Fruit fly (Drosophila melanogaster) whole organism, embryonic: ENCODE measurements around the gene CG31321.

Experiments
- Adf1 ChIP-seq: fragments of 200-800 bp; sonication (Bioruptor generic); IDR thresholded peaks from 2 replicates; pipeline ENCODE4 v1.3.6; 2022; ENCODE audit warnings: missing biosample characterization, missing genetic modification characterization
- C15 ChIP-seq: fragments of 200-800 bp; sonication (Bioruptor generic); IDR thresholded peaks from 3 replicates; pipeline ENCODE4 v1.3.6; 2022; ENCODE audit warnings: missing biosample characterization, missing genetic modification characterization
- CG10959 ChIP-seq: fragments of 200-800 bp; sonication (Bioruptor generic); IDR thresholded peaks from 2 replicates; pipeline ENCODE4 v1.3.6; 2022; ENCODE audit warnings: missing biosample characterization, missing genetic modification characterization
- CG13123 ChIP-seq: fragments of 200-800 bp; sonication (Bioruptor generic); optimal IDR thresholded peaks from 2 replicates; lab custom pipeline; 2016; ENCODE audit warnings: missing biosample characterization, missing genetic modification characterization
- CG1647 ChIP-seq: fragments of 200-800 bp; sonication (Bioruptor generic); optimal IDR thresholded peaks from 3 replicates; lab custom pipeline; 2016; ENCODE audit warnings: missing biosample characterization, missing genetic modification characterization
- CG18262 ChIP-seq: fragments of 200-800 bp; optimal IDR thresholded peaks from 3 replicates; lab custom pipeline; 2019; ENCODE audit warnings: missing biosample characterization, mild to moderate bottlenecking, missing genetic modification characterization, moderate library complexity
- CG2875 ChIP-seq: fragments of 200-800 bp; sonication (Bioruptor generic); optimal IDR thresholded peaks from 2 replicates; lab custom pipeline; 2017; ENCODE audit warnings: missing biosample characterization, mild to moderate bottlenecking, missing genetic modification characterization, missing genetic modification reagents
- CG30403 ChIP-seq: fragments of 200-800 bp; sonication (Bioruptor generic); optimal IDR thresholded peaks from 3 replicates; lab custom pipeline; 2016; ENCODE audit warnings: missing biosample characterization, missing genetic modification characterization
- CG30431 ChIP-seq: fragments of 200-800 bp; sonication (Bioruptor generic); optimal IDR thresholded peaks from 2 replicates; lab custom pipeline; 2017; ENCODE audit warnings: missing biosample characterization, missing genetic modification characterization
- CG31441 ChIP-seq: fragments of 200-800 bp; sonication (Bioruptor generic); IDR thresholded peaks from 2 replicates; pipeline ENCODE4 v1.3.6; 2022; ENCODE audit warnings: missing biosample characterization, missing genetic modification characterization
- CG33557 ChIP-seq: fragments of 200-800 bp; sonication (Bioruptor generic); optimal IDR thresholded peaks from 2 replicates; lab custom pipeline; 2019; ENCODE audit warnings: missing biosample characterization, mild to moderate bottlenecking, missing genetic modification characterization, moderate library complexity
- CG34224 ChIP-seq: fragments of 200-800 bp; sonication (Bioruptor generic); IDR thresholded peaks from 3 replicates; pipeline ENCODE4 v1.3.6; 2022; ENCODE audit warnings: missing biosample characterization, missing genetic modification characterization; ENCODE audit not compliant: partially characterized antibody
- CG4282 ChIP-seq: fragments of 200-800 bp; sonication (Bioruptor generic); optimal IDR thresholded peaks from 2 replicates; lab custom pipeline; 2016; ENCODE audit warnings: missing biosample characterization, missing genetic modification characterization
- CG5245 ChIP-seq: fragments of 200-800 bp; sonication (Bioruptor generic); optimal IDR thresholded peaks from 3 replicates; lab custom pipeline; 2016; ENCODE audit warnings: missing biosample characterization, missing genetic modification characterization
- CG6683 ChIP-seq: fragments of 200-800 bp; sonication (Bioruptor generic); optimal IDR thresholded peaks from 2 replicates; lab custom pipeline; 2017; ENCODE audit warnings: missing biosample characterization, mild to moderate bottlenecking, missing genetic modification characterization, missing genetic modification reagents
- CG6854 ChIP-seq: fragments of 200-800 bp; sonication (Bioruptor generic); optimal IDR thresholded peaks from 3 replicates; lab custom pipeline; 2017; ENCODE audit warnings: missing biosample characterization, mild to moderate bottlenecking, missing genetic modification characterization
- CG7271 ChIP-seq: fragments of 200-800 bp; sonication (Bioruptor generic); optimal IDR thresholded peaks from 2 replicates; lab custom pipeline; 2018; ENCODE audit warnings: missing biosample characterization, mild to moderate bottlenecking, missing genetic modification characterization, moderate library complexity
- CG7357 ChIP-seq: fragments of 200-800 bp; sonication (Bioruptor generic); IDR thresholded peaks from 3 replicates; pipeline ENCODE4 v1.3.6; 2022; ENCODE audit warnings: missing biosample characterization, missing genetic modification characterization
- CG7556 ChIP-seq: fragments of 200-800 bp; sonication (Bioruptor generic); optimal IDR thresholded peaks from 2 replicates; lab custom pipeline; 2017; ENCODE audit warnings: missing biosample characterization, mild to moderate bottlenecking, missing genetic modification characterization
- CG8089 ChIP-seq: fragments of 200-800 bp; sonication (Bioruptor generic); optimal IDR thresholded peaks from 3 replicates; lab custom pipeline; 2016; ENCODE audit warnings: missing biosample characterization, missing genetic modification characterization
- CG8478 ChIP-seq: fragments of >200 bp; optimal IDR thresholded peaks from 2 replicates; lab custom pipeline; 2018
- CG8924 ChIP-seq: fragments of 200-800 bp; optimal IDR thresholded peaks from 3 replicates; lab custom pipeline; 2019; ENCODE audit warnings: missing biosample characterization, mild to moderate bottlenecking, missing genetic modification characterization, moderate library complexity
- CG8944 ChIP-seq: fragments of 200-800 bp; sonication (Bioruptor generic); optimal IDR thresholded peaks from 3 replicates; lab custom pipeline; 2016; ENCODE audit warnings: missing biosample characterization, missing genetic modification characterization
- CG9215 ChIP-seq: fragments of 200-800 bp; sonication (Bioruptor generic); IDR thresholded peaks from 2 replicates; pipeline ENCODE4 v1.3.6; 2022; ENCODE audit warnings: missing biosample characterization, missing genetic modification characterization
- HLH3B ChIP-seq: fragments of 200-800 bp; sonication (Bioruptor generic); IDR thresholded peaks from 2 replicates; pipeline ENCODE4 v1.3.6; 2022; ENCODE audit warnings: missing biosample characterization, missing genetic modification characterization
- Hmr ChIP-seq: fragments of 200-800 bp; sonication (Bioruptor generic); optimal IDR thresholded peaks from 3 replicates; lab custom pipeline; 2017; ENCODE audit warnings: mild to moderate bottlenecking, missing biosample characterization, missing genetic modification reagents, missing genetic modification characterization
- Hr78 ChIP-seq, 2 experiments: fragments of 200-800 bp in 1 of 2; fragments of >200 bp in 1 of 2; sonication (Bioruptor generic) in 1 of 2; optimal IDR thresholded peaks; 2 replicates each; lab custom pipeline; 2017 to 2019; ENCODE audit warnings: missing biosample characterization in 2 of 2, missing genetic modification characterization in 2 of 2, mild to moderate bottlenecking in 1 of 2, moderate library complexity in 1 of 2
- Neu2 ChIP-seq: fragments of 200-800 bp; sonication (Bioruptor generic); optimal IDR thresholded peaks from 3 replicates; lab custom pipeline; 2016; ENCODE audit warnings: missing biosample characterization, missing genetic modification characterization, borderline replicate concordance
- Scr ChIP-seq: fragments of 200-800 bp; sonication (Bioruptor generic); IDR thresholded peaks from 2 replicates; pipeline ENCODE4 v1.3.6; 2022; ENCODE audit warnings: missing biosample characterization, missing genetic modification characterization; ENCODE audit not compliant: partially characterized antibody
- Sox102F ChIP-seq: fragments of 200-800 bp; sonication (Bioruptor generic); optimal IDR thresholded peaks from 2 replicates; lab custom pipeline; 2018; ENCODE audit warnings: missing biosample characterization, mild to moderate bottlenecking, missing genetic modification characterization, moderate library complexity
- Ssrp ChIP-seq: fragments of 200-800 bp; sonication (Bioruptor generic); optimal IDR thresholded peaks from 2 replicates; lab custom pipeline; 2018; ENCODE audit warnings: missing biosample characterization, mild to moderate bottlenecking, missing genetic modification characterization, moderate library complexity
- Tbp ChIP-seq: fragments of >200 bp; optimal IDR thresholded peaks from 2 replicates; lab custom pipeline; 2018; ENCODE audit warnings: missing biosample characterization, missing genetic modification characterization
- Vsx1 ChIP-seq: fragments of 200-800 bp; sonication (Bioruptor generic); optimal IDR thresholded peaks from 2 replicates; lab custom pipeline; 2017; ENCODE audit warnings: missing biosample characterization, mild to moderate bottlenecking, missing genetic modification characterization, missing genetic modification reagents
- ab ChIP-seq: fragments of 200-800 bp; sonication (Bioruptor generic); optimal IDR thresholded peaks from 2 replicates; lab custom pipeline; 2016; ENCODE audit warnings: missing biosample characterization, missing genetic modification characterization
- abd-A ChIP-seq: fragments of 200-800 bp; sonication (Bioruptor generic); optimal IDR thresholded peaks from 3 replicates; lab custom pipeline; 2019; ENCODE audit warnings: missing biosample characterization, mild to moderate bottlenecking, missing genetic modification characterization, moderate library complexity
- ato ChIP-seq: fragments of 200-800 bp; sonication (Bioruptor generic); IDR thresholded peaks from 2 replicates; pipeline ENCODE4 v1.3.6; 2022; ENCODE audit warnings: missing biosample characterization, missing genetic modification characterization; ENCODE audit not compliant: partially characterized antibody
- bowl ChIP-seq: fragments of 200-800 bp; sonication (Bioruptor generic); IDR thresholded peaks from 2 replicates; pipeline ENCODE4 v1.3.6; 2022; ENCODE audit warnings: missing biosample characterization, missing genetic modification characterization
- cas ChIP-seq: fragments of 200-800 bp; sonication (Bioruptor generic); IDR thresholded peaks from 2 replicates; pipeline ENCODE4 v1.3.6; 2022; ENCODE audit warnings: missing biosample characterization, missing genetic modification characterization
- croc ChIP-seq: fragments of 200-800 bp; sonication (Bioruptor generic); conservative IDR thresholded peaks from 3 replicates; pipeline ENCODE4 v1.3.6; 2022; ENCODE audit warnings: missing biosample characterization, missing genetic modification characterization
- eve ChIP-seq, 2 experiments: fragments of >200 bp; optimal IDR thresholded peaks; 2 replicates each; lab custom pipeline; 2017; ENCODE audit warnings: missing biosample characterization in 2 of 2, missing genetic modification characterization in 2 of 2
- fru ChIP-seq: fragments of >200 bp; optimal IDR thresholded peaks from 2 replicates; lab custom pipeline; 2017
- gt ChIP-seq: fragments of 200-800 bp; sonication (Bioruptor generic); IDR thresholded peaks from 2 replicates; pipeline ENCODE4 v1.3.6; 2022; ENCODE audit warnings: missing biosample characterization, missing genetic modification characterization
- her ChIP-seq: fragments of 200-800 bp; sonication (Bioruptor generic); optimal IDR thresholded peaks from 2 replicates; lab custom pipeline; 2016; ENCODE audit warnings: missing biosample characterization, missing genetic modification characterization
- kni ChIP-seq: fragments of 200-800 bp; sonication (Bioruptor generic); optimal IDR thresholded peaks from 3 replicates; lab custom pipeline; 2017; ENCODE audit warnings: mild to moderate bottlenecking, missing biosample characterization, missing genetic modification reagents, missing genetic modification characterization
- lbe ChIP-seq: fragments of 200-800 bp; sonication (Bioruptor generic); optimal IDR thresholded peaks from 2 replicates; lab custom pipeline; 2016; ENCODE audit warnings: missing biosample characterization, mild to moderate bottlenecking, missing genetic modification characterization
- nerfin-2 ChIP-seq: fragments of 200-800 bp; sonication (Bioruptor generic); IDR thresholded peaks from 2 replicates; pipeline ENCODE4 v1.3.6; 2022; ENCODE audit warnings: missing biosample characterization, missing genetic modification characterization; ENCODE audit not compliant: partially characterized antibody
- otp ChIP-seq: fragments of 200-800 bp; sonication (Bioruptor generic); IDR thresholded peaks from 3 replicates; pipeline ENCODE4, ENCODE4 v1.3.6; 2022; ENCODE audit warnings: missing biosample characterization, missing genetic modification characterization
- repo ChIP-seq: fragments of 200-800 bp; sonication (Bioruptor generic); optimal IDR thresholded peaks from 2 replicates; lab custom pipeline; 2016; ENCODE audit warnings: missing biosample characterization, missing genetic modification characterization
- sqz ChIP-seq: fragments of 200-800 bp; sonication (Bioruptor generic); optimal IDR thresholded peaks from 3 replicates; lab custom pipeline; 2018; ENCODE audit warnings: missing biosample characterization, mild to moderate bottlenecking, missing genetic modification characterization

CG31321 gene

DNA sequence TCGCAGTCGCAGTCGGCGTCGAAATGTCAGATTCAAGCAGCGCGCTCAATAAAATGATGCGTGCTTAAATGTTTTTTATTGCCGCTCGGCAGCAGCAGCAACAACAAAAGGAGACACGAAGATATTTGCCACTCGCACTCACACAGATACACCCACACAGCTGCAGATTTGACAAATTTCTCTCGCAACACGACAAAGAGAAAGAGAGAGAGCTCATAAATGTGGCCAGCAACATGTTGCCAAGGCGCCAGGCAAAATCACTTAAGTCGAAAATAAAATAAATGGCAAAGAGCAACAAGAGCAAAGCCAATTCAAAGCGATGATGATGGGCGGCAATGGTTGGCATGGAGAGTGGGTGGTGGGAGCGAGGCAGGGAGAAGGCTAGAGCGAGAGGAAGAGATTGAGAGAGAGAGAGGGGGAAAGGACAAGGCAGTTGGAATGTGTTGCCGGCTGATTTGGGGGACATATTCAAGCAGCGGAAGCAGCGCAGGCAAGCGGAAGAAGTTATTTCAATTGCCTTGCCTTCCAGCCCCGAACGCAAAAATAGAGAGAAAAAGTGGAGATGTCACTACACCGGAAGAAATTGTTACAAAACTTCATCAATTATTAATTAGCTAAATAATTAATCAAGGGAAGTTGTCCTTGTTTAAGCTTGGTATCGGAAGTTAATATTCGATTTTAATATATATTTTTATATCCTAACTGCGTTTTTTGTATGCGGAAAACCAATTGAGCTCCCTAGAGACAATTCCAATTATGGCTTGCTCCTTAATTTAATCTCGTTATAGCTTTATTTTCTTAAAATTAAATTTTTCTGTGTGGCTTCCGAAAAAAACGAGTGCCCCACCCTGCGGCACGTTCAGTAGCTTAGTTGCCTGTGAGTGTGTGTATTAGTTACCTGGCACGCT, 36.9 kb downstream of the CG31321 start (continued):
- no peak for TF ChIP-seq gt (GFP tag; lab: Robert Waterston, UW)
- TF ChIP-seq eve (GFP tag; optimal IDR thresholded peaks at IDR 0.05; lab: Kevin White, UChicago): peak in 1 of 2 experiments; percentile 72
- no peak for TF ChIP-seq nerfin-2 (GFP tag; lab: Robert Waterston, UW)
- peak; percentile 96 for TF ChIP-seq Adf1
- no peak for TF ChIP-seq CG7271 (tag; lab: Kevin White, UChicago)
- no peak for TF ChIP-seq C15 (GFP tag; lab: Robert Waterston, UW)
- TF ChIP-seq Hr78 (GFP tag; optimal IDR thresholded peaks at IDR 0.05; lab: Kevin White, UChicago): peak in 1 of 2 experiments; percentile 9
- TF ChIP-seq HLH3B (GFP tag; lab: Robert Waterston, UW): peak; percentile 40; the same call in 1 of the 2 replicates
- TF ChIP-seq bowl (GFP tag; lab: Robert Waterston, UW): no peak
- TF ChIP-seq Ssrp (tag; lab: Kevin White, UChicago): peak; percentile 41
- no peak for TF ChIP-seq CG10959 (GFP tag; lab: Robert Waterston, UW)
- no peak for TF ChIP-seq her (GFP tag; lab: Kevin White, UChicago)
- peak; percentile 20 for TF ChIP-seq CG30431 (GFP tag; lab: Kevin White, UChicago)
- TF ChIP-seq ato (GFP tag; lab: Robert Waterston, UW): no peak
- TF ChIP-seq CG31441 (GFP tag; lab: Robert Waterston, UW): peak; percentile 77
- TF ChIP-seq CG30403 (GFP tag; lab: Kevin White, UChicago): peak; percentile 62
- no peak for TF ChIP-seq Scr
- peak; percentile 20 for TF ChIP-seq Vsx1 (GFP tag; lab: Kevin White, UChicago)
- TF ChIP-seq CG7357 (GFP tag; lab: Robert Waterston, UW): no peak; the same call in 2 of the 3 replicates
- no peak for TF ChIP-seq fru
- no peak for TF ChIP-seq croc (GFP tag; lab: Robert Waterston, UW)
- peak; percentile 65 for TF ChIP-seq CG8924 (tag; lab: Kevin White, UChicago)
- peak; percentile 8 for TF ChIP-seq CG13123 (GFP tag; lab: Kevin White, UChicago)
- no peak for TF ChIP-seq CG33557 (GFP tag; lab: Kevin White, UChicago)
- no peak for TF ChIP-seq Neu2 (GFP tag; lab: Kevin White, UChicago)
- TF ChIP-seq Tbp: no peak
- TF ChIP-seq otp (GFP tag; lab: Robert Waterston, UW): no peak
- peak; percentile 70 for TF ChIP-seq Sox102F (GFP tag; lab: Kevin White, UChicago)
- peak; percentile 47; the same call in 1 of the 3 replicates for TF ChIP-seq CG34224 (GFP tag; lab: Robert Waterston, UW)
- peak; percentile 84 for TF ChIP-seq CG7556 (GFP tag; lab: Kevin White, UChicago)
- no peak for TF ChIP-seq CG4282 (GFP tag; lab: Kevin White, UChicago)
- no peak for TF ChIP-seq CG9215
- peak; percentile 49 for TF ChIP-seq CG18262
- peak; percentile 34 for TF ChIP-seq CG2875
- TF ChIP-seq repo (GFP tag; lab: Kevin White, UChicago): no peak
- peak; percentile 18 for TF ChIP-seq sqz (GFP tag; lab: Kevin White, UChicago)
- no peak for TF ChIP-seq kni
- peak; percentile 99 for TF ChIP-seq abd-A
- no peak for TF ChIP-seq CG1647 (GFP tag; lab: Kevin White, UChicago)
- TF ChIP-seq Hmr (GFP tag; lab: Kevin White, UChicago): peak; percentile 82
- 0 out of 2 replicates have a peak, but pooled peaks have one; percentile 46 for TF ChIP-seq cas
- TF ChIP-seq CG8944 (GFP tag; lab: Kevin White, UChicago): no peak
- peak; percentile 30 for TF ChIP-seq CG5245
- no peak for TF ChIP-seq CG6854 (GFP tag; lab: Kevin White, UChicago)
- peak; percentile 60 for TF ChIP-seq CG6683 (GFP tag; lab: Kevin White, UChicago)
- no peak for TF ChIP-seq ab (GFP tag; lab: Kevin White, UChicago)
- TF ChIP-seq CG8478 (lab: Kevin White, UChicago): no peak
- no peak for TF ChIP-seq lbe (GFP tag; lab: Kevin White, UChicago)
- TF ChIP-seq CG8089 (GFP tag; lab: Kevin White, UChicago): no peak
